Fruit fly (Drosophila melanogaster): ENCODE results near the gene Mcad.

DNA sequence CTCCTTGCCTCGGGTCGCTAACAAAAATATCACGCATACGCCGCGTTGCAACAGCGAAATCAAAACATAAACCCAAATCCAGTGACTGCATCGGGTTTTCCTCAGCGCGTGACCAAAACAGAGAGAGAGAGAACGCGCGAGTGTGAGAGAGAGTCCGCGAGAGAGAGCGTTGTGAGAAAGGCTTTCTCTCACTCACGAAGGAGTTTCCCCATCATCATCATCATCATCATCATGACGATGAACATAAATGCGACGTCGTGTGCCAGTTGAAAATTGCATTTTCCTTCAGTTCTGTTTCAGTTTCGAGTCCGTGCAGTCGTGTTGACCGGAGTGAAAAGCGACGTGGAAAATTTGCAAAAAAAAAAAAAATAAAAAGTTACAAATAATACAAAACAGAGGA lies 27.9 kb downstream of the Mcad start, which contains the start of gene CG13685:
- TF ChIP-seq CTCF (optimal IDR thresholded peaks at IDR 0.05) (no peak), CG8478 (optimal IDR thresholded peaks at IDR 0.05) (no peak)
